Fruit fly (Drosophila melanogaster) whole organism, adult: ENCODE measurements around the gene CG7889.

Experiments used
- CG12768 ChIP-seq: fragments of 200-800 bp; sonication (Bioruptor generic); optimal IDR thresholded peaks from 2 replicates; lab custom pipeline; 2017; ENCODE audit warnings: missing biosample characterization, missing genetic modification characterization, mild to moderate bottlenecking, moderate library complexity, missing genetic modification reagents
- CG1620 ChIP-seq: fragments of 200-800 bp; sonication (Bioruptor generic); optimal IDR thresholded peaks from 2 replicates; lab custom pipeline; 2016; ENCODE audit warnings: missing biosample characterization, missing genetic modification characterization
- CG33017 ChIP-seq: fragments of 200-800 bp; sonication (Bioruptor generic); optimal IDR thresholded peaks from 2 replicates; lab custom pipeline; 2018; ENCODE audit warnings: missing biosample characterization, mild to moderate bottlenecking, missing genetic modification characterization, moderate library complexity
- CG5204 ChIP-seq: fragments of 200-800 bp; sonication (Bioruptor generic); optimal IDR thresholded peaks from 2 replicates; lab custom pipeline; 2016; ENCODE audit warnings: missing biosample characterization, missing genetic modification characterization
- Clk ChIP-seq: fragments of 200-800 bp; sonication (Bioruptor generic); optimal IDR thresholded peaks from 2 replicates; lab custom pipeline; 2017; ENCODE audit warnings: missing biosample characterization, missing genetic modification characterization
- Mnt ChIP-seq: fragments of 200-800 bp; sonication (Bioruptor generic); optimal IDR thresholded peaks from 2 replicates; lab custom pipeline; 2016; ENCODE audit warnings: missing biosample characterization, mild to moderate bottlenecking, missing genetic modification characterization
- bab1 ChIP-seq: fragments of 200-800 bp; sonication (Bioruptor generic); optimal IDR thresholded peaks from 3 replicates; lab custom pipeline; 2019; ENCODE audit warnings: missing biosample characterization, mild to moderate bottlenecking, missing genetic modification characterization, moderate library complexity
- cnc ChIP-seq, 2 experiments: fragments of >200 bp; optimal IDR thresholded peaks; 2 replicates each; lab custom pipeline; 2017
- kay ChIP-seq: fragments of 200-800 bp; sonication (Bioruptor generic); peaks from one replicate; lab custom pipeline; 2016; ENCODE audit warnings: missing biosample characterization, missing genetic modification characterization, borderline replicate concordance
- ovo ChIP-seq: fragments of 200-800 bp; sonication (Bioruptor generic); optimal IDR thresholded peaks from 2 replicates; lab custom pipeline; 2016; ENCODE audit warnings: missing biosample characterization, missing genetic modification characterization
- pad ChIP-seq: fragments of 200-800 bp; sonication (Bioruptor generic); optimal IDR thresholded peaks from 3 replicates; lab custom pipeline; 2017; ENCODE audit warnings: missing biosample characterization, missing genetic modification characterization, mild to moderate bottlenecking, moderate library complexity, missing genetic modification reagents
- toe ChIP-seq: fragments of 200-800 bp; sonication (Bioruptor generic); optimal IDR thresholded peaks from 2 replicates; lab custom pipeline; 2016; ENCODE audit warnings: missing biosample characterization, missing genetic modification characterization

dm6 chrX:19285441-19285840 is 42.0 kb downstream of the CG7889 start:
- TF ChIP-seq ovo (GFP tag; lab: Kevin White, UChicago) (no peak), pad (GFP tag; lab: Kevin White, UChicago) (no peak), cnc (optimal IDR thresholded peaks at IDR 0.05; lab: Kevin White, UChicago) (no peak), Mnt (GFP tag; lab: Kevin White, UChicago) (no peak), kay (GFP tag; lab: Kevin White, UChicago) (no peak), Clk (GFP tag; lab: Kevin White, UChicago) (no peak), CG5204 (GFP tag; lab: Kevin White, UChicago) (no peak), bab1 (GFP tag; lab: Kevin White, UChicago) (no peak), toe (GFP tag; lab: Kevin White, UChicago) (no peak), CG1620 (GFP tag; lab: Kevin White, UChicago) (no peak), CG33017 (tag; lab: Kevin White, UChicago) (no peak), CG12768 (GFP tag; lab: Kevin White, UChicago) (no peak)
